Fruit fly (Drosophila melanogaster) whole organism: Measurements from ENCODE around the gene Mnat9.

Experiments
- CG8478 ChIP-seq: fragments of >200 bp; optimal IDR thresholded peaks from 2 replicates; lab custom pipeline; 2018; ENCODE audit warnings: inconsistent platforms
- Dll ChIP-seq: fragments of >200 bp; optimal IDR thresholded peaks from 2 replicates; lab custom pipeline; 2017
- EcR ChIP-seq, 2 experiments: fragments of >200 bp; optimal IDR thresholded peaks; 2 replicates each; lab custom pipeline; 2017; ENCODE audit warnings: missing biosample characterization in 2 of 2, missing genetic modification characterization in 2 of 2, missing genetic modification reagents in 2 of 2
- pan ChIP-seq: fragments of >200 bp; optimal IDR thresholded peaks from 2 replicates; lab custom pipeline; 2017
- psq ChIP-seq: fragments of >200 bp; optimal IDR thresholded peaks from 2 replicates; lab custom pipeline; 2017
- usp ChIP-seq: fragments of >200 bp; optimal IDR thresholded peaks from 2 replicates; lab custom pipeline; 2017; ENCODE audit warnings: missing biosample characterization, missing genetic modification characterization, mixed read lengths

Gene Mnat9

DNA sequence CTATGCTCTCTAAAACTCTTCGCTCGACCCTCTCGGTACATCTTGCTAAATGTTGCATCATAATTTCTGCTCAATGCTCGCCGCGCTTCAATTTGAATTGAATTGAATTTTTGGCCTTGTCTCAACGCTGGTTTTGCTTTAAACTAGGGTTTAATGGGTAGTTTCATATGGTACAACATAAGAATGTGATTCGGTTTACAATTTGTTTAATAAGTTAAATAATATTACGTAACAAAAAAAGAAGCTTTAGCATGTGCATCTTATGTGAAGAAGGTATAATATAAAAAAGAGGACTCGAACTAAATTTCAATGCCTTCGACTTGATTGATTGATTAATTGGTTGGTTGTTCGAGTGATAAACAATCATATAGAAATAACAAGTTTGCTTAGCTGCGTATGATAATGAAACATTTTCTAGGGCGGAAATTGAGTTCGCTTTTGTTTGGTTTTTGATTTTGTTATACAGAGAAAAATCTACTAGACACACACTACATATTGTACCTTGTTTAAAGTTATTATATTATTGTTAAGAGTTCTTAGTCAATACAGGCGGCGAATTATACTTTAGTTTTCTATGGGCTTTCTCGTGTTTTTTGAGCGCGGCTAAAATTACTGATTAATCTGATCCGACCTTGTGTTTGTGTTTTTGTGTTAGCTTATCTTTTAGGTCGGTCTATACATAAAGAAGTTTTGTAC is 18.1 kb downstream of the Mnat9 start:
- peak; percentile 21 for TF ChIP-seq pan (lab: Kevin White, UChicago)
- no peak for TF ChIP-seq psq (lab: Kevin White, UChicago)
- no peak for TF ChIP-seq EcR (GFP tag; optimal IDR thresholded peaks at IDR 0.05; lab: Kevin White, UChicago)
- TF ChIP-seq CG8478 (lab: Kevin White, UChicago) = no peak
- TF ChIP-seq usp = no peak

DNA sequence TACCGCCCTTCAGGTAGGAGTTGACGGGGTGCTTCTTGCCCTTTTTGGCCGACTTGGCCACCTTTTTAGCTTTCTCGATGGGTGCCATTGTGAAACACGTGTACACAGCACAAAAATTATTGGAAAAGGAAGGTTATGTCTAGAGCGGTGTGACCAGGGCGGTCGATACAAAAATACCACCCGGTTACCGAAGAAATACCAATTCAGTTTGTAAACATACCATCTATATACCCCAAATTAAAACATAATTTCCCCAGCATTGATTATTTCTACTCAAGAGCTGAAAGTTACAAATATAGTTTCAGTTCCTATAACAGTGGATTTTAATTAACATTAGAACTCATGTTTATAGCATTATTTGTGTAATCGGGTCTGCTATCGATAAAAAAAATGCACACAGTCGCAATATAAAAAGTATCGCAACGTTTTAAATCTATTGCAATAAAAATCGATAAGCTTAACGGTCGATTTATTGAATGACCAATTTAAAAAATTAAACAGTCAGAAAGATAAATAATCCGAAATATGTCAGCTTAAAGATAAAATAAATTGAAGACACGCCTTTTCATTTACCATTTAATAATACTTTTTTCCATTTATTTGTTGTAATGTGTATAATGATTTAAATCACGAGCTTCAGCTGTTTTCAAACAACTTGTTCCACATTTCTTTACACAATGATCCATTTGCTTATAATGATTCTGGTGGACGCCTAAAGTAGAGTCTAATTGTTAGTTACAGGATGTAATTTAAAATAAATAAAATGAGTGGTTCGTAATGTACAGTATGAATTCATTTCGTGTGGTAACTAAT is 19.7 kb downstream of the Mnat9 start, which contains the start of gene RpL6:
Gene RpL6 (minus strand): TSS at position 134 of the 813 bp plus-strand sequence.
- TF ChIP-seq pan (lab: Kevin White, UChicago) (no peak), EcR (GFP tag; optimal IDR thresholded peaks at IDR 0.05; lab: Kevin White, UChicago) (no peak), usp (no peak), psq (lab: Kevin White, UChicago) (no peak), CG8478 (lab: Kevin White, UChicago) (no peak), Dll (lab: Kevin White, UChicago) (no peak)

DNA sequence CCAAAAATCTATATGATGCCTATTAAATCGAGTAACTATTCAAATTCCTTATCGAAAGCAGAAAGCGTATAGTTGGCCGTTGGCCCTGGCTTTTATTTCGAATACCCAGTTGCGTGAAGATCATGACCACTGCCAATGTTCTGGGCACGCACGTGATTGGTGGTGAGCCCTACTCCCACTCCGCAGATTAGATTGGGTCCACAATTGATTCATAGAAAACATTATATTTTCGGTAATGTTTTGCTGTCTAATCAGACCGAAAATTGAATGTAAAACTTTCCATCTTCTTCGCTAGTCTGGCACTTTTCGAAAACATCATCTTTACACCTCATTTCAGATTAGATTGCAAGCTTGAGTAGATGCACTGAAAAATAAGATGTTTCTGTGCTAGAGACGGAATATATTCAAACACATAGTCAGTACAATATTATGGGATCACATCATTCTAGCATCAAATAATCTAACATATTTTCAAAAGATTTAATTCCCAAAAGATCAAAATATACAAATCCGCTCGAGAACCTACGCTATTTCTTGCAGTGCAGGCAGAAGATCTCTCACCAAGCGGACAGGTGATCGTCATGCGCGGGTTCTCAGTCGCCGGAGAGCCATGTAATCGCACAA is 23.6 kb downstream of the Mnat9 start, which contains the start of gene CG1774:
Gene CG1774 (plus strand): TSS at position 548 of the 624 bp plus-strand sequence.
- TF ChIP-seq CG8478 (lab: Kevin White, UChicago) (no peak), psq (lab: Kevin White, UChicago) (no peak), pan (lab: Kevin White, UChicago) (no peak), usp (no peak), EcR (GFP tag; optimal IDR thresholded peaks at IDR 0.05; lab: Kevin White, UChicago) (no peak), Dll (lab: Kevin White, UChicago) (no peak)

DNA sequence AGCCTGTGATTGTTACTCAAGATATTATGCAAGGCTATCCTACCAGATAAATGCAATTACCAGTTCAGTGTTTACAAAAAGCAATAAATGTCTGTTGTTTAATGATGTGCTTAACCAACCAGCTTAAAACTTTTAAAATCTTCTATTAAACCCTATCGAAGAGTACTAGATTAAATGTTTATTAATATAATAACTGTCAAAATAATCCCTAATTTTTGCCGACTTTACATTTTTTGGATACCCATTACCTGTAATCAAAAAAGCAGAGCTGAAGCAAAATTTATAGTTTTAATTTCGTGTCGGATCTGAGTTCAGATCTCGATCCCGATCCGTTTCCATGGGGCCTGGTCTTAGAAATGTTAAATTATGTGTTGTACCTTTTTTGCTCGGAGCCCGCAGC is 25.7 kb downstream of the Mnat9 start, which contains the start of gene CG1638:
Gene CG1638 (plus strand): TSS at position 301 of the 400 bp plus-strand sequence.
- TF ChIP-seq Dll (lab: Kevin White, UChicago) (no peak), psq (lab: Kevin White, UChicago) (no peak), EcR (GFP tag; optimal IDR thresholded peaks at IDR 0.05; lab: Kevin White, UChicago) (no peak), pan (lab: Kevin White, UChicago) (no peak), usp (no peak)

DNA sequence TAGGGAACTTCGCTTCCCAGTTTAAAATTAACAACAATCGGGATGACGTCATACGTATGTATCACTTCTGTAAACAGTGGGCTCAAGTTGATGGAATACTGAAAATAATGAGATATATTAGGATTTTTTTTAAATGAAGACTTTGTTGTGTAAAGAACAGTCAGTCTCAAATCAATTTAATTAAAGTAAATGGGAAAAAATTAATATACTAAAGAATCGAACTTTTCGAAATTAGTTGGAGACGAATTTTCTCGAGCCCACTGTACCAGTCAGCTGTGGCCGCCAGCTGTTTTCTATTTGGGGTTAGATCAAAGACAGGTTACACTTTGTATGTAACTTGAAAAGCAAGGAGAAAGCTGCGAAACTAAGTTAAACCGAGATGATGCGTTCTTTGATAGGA is 27.6 kb downstream of the Mnat9 start, which contains the start of gene CG1635:
Gene CG1635 (plus strand): TSS at position 300 of the 400 bp plus-strand sequence.
- no peak for TF ChIP-seq EcR (GFP tag; optimal IDR thresholded peaks at IDR 0.05; lab: Kevin White, UChicago)
- no peak for TF ChIP-seq Dll (lab: Kevin White, UChicago)
- TF ChIP-seq psq (lab: Kevin White, UChicago) = no peak
- no peak for TF ChIP-seq pan (lab: Kevin White, UChicago)
- no peak for TF ChIP-seq CG8478 (lab: Kevin White, UChicago)
- TF ChIP-seq usp = no peak

DNA sequence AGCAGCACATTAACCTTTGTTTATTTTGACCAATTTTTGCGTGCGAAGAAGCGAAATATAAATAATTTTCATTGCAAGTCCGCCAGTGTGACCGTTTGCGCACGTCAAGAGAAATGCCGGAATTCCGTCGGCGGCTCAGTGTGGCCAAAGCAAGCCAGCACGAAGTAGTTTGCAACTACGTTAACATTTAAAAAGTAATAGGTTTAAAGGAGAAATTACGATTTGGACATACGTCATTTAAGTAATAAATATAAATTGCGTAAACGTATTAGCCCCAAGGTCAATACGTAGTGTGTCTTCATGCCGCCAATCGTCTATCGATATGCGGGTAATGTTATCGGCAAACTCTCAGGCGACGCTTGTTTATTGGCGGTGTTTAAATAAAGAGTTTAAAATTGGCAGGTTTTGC is 35.4 kb downstream of the Mnat9 start, which contains the start of the genes pygo and rod:
Gene pygo (minus strand): TSS at position 114 of the 409 bp plus-strand sequence.
Gene rod (plus strand): TSS at position 366 of the 409 bp plus-strand sequence.
- TF ChIP-seq pan (lab: Kevin White, UChicago) (no peak), usp (no peak), CG8478 (lab: Kevin White, UChicago) (no peak), psq (lab: Kevin White, UChicago) (no peak), Dll (lab: Kevin White, UChicago) (no peak), EcR (GFP tag; optimal IDR thresholded peaks at IDR 0.05; lab: Kevin White, UChicago) (no peak)

DNA sequence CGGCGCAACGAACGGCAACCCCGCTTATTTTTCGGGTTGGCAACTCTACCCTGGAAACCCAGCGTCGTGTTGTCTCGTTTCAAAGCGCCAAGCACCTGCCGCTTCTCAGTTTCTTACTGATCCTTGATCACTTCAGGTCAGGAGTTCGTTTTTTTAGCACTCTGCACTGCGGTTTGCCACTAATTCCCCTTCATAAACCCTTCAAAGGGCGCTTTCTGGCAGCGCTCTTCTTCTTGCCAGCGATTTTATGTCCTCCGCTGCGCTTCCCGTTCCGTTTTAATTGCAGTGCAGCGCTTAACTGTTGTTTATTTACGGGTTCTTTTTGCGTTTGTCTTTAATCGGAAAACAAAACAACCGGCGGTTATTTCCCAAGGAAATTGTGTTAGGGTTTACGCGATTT is 35.9 kb downstream of the Mnat9 start:
- TF ChIP-seq Dll (lab: Kevin White, UChicago) (peak; percentile 57), CG8478 (lab: Kevin White, UChicago) (no peak)

DNA sequence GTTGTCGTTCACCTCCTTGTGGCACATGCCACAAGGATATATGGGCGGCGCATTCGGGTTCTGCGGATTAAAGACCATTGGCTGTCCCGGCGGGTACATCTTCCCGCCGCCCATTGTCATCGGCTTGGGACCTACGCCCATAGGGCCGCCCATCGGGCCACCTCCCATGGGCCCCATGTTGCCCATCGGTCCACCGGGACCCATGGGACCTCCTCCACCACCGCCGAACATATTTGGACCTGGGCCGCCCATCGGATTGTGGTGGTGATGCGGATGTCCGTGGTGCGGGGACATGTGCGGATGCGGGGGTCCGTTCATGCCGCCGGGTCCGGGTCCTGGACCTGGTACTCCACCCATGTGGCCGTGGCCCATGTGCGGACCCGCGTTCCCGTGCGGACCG is 38.6 kb downstream of the Mnat9 start:
- TF ChIP-seq EcR (GFP tag; optimal IDR thresholded peaks at IDR 0.05; lab: Kevin White, UChicago) (no peak), psq (lab: Kevin White, UChicago) (no peak), usp (no peak), pan (lab: Kevin White, UChicago) (no peak), CG8478 (lab: Kevin White, UChicago) (no peak)

DNA sequence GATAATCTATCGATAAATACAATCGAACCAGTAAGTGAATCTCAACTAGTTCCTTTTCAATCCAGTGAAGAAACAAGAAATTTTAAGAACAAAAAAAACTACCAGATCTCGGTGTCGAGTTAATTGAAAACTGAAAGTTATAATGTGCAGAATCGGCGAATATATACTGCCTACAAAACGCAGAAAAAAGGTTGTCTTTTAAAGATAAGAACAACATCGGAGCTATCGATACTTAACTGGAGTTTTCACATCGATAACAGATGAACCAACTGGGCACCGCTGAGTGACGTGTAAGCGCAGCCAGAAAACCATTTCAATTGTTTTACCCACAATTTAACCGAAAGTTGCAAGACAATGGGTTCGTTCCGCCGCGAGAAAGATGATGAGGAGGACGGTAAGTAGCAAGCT is 44.1 kb downstream of the Mnat9 start, which contains the start of gene gammaCOP:
Gene gammaCOP (plus strand): TSS at position 259 of the 408 bp plus-strand sequence.
- TF ChIP-seq CG8478 (lab: Kevin White, UChicago) (no peak), pan (lab: Kevin White, UChicago) (no peak), usp (no peak), Dll (lab: Kevin White, UChicago) (no peak), psq (lab: Kevin White, UChicago) (no peak), EcR (GFP tag; optimal IDR thresholded peaks at IDR 0.05; lab: Kevin White, UChicago) (no peak)

DNA sequence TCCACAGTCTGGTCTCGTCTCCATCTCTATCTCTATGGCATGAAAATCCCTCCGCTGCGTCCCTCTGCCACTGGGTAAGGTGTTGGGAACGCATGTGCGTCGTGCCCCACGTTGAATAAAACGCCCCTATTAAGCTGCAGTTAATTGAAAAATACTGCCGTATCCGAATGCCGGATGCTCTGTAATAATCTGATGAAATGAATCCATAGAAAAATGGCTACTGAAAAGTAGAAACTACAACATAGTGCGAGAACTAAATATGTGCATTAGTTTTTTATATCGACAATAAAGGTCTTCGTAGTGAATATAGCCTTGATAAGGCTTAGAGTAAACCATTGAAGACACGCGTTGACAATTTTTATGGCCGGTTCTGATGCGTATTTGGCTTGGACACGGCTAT is 49.2 kb downstream of the Mnat9 start:
- TF ChIP-seq Dll (lab: Kevin White, UChicago) (no peak), CG8478 (lab: Kevin White, UChicago) (no peak), pan (lab: Kevin White, UChicago) (no peak), psq (lab: Kevin White, UChicago) (no peak), usp (no peak), EcR (GFP tag; optimal IDR thresholded peaks at IDR 0.05; lab: Kevin White, UChicago) (no peak)

DNA sequence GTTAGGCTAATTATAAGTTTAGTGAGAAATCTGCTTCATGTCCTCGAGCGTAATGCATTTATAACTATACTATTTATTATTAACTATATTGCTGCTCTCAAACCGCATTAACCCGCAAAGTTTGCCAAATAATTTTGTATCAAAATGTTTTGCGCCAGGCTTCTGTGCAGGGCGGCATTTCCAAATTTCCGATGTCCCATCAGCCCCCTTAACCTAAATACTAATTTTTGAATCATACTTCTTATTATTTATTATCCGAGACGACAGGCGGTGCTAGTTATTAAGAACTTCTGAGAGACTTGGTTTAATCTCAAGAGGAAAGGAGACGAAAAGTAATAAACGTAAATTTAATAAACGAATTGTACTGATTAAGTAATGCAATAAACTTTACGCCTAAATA is 50.2 kb downstream of the Mnat9 start:
- TF ChIP-seq EcR (GFP tag; optimal IDR thresholded peaks at IDR 0.05; lab: Kevin White, UChicago) (no peak), Dll (lab: Kevin White, UChicago) (no peak), CG8478 (lab: Kevin White, UChicago) (no peak), pan (lab: Kevin White, UChicago) (no peak), psq (lab: Kevin White, UChicago) (no peak), usp (no peak)
